Worm (Caenorhabditis elegans) whole organism, L2 larva: Measurements from ENCODE around the gene Y73F4A.2.

Experiments
- C34F6.9 ChIP-seq: fragments of 150-350 bp; optimal IDR thresholded peaks from 2 replicates; lab custom pipeline; 2014; ENCODE audit warnings: missing biosample characterization, missing genetic modification characterization
- F13H6.1 ChIP-seq: sonication (generic microtip); optimal IDR thresholded peaks from 2 replicates; lab custom pipeline; 2016; ENCODE audit warnings: missing genetic modification characterization, missing compliant biosample characterization
- ZK546.5 ChIP-seq: sonication (generic microtip); optimal IDR thresholded peaks from 2 replicates; lab custom pipeline; 2017; ENCODE audit warnings: missing biosample characterization, missing genetic modification characterization
- ama-1 ChIP-seq: fragments of 150-350 bp; optimal IDR thresholded peaks from 2 replicates; lab custom pipeline; 2018; ENCODE audit warnings: inconsistent platforms
- blmp-1 ChIP-seq: sonication (generic microtip); optimal IDR thresholded peaks from 2 replicates; lab custom pipeline; 2017; ENCODE audit warnings: missing genetic modification characterization, mild to moderate bottlenecking, missing compliant biosample characterization, antibody characterized with exemption, moderate library complexity; ENCODE audit not compliant: insufficient read depth
- ceh-82 ChIP-seq: fragments of 150-350 bp; optimal IDR thresholded peaks from 2 replicates; lab custom pipeline; 2014; ENCODE audit warnings: missing biosample characterization, missing genetic modification characterization
- crh-2 ChIP-seq: sonication (generic microtip); optimal IDR thresholded peaks from 2 replicates; lab custom pipeline; 2017; ENCODE audit warnings: missing biosample characterization, missing genetic modification characterization
- dmd-4 ChIP-seq: sonication (generic microtip); optimal IDR thresholded peaks from 2 replicates; lab custom pipeline; 2017; ENCODE audit warnings: missing biosample characterization, missing genetic modification characterization
- egl-27 ChIP-seq: sonication (generic microtip); optimal IDR thresholded peaks from 3 replicates; lab custom pipeline; 2017; ENCODE audit warnings: missing biosample characterization, missing genetic modification reagents, missing genetic modification characterization
- elt-1 ChIP-seq: fragments of 150-350 bp; optimal IDR thresholded peaks from 2 replicates; lab custom pipeline; 2014; ENCODE audit warnings: missing biosample characterization, missing genetic modification characterization
- elt-3 ChIP-seq: sonication (generic microtip); optimal IDR thresholded peaks from 2 replicates; lab custom pipeline; 2017; ENCODE audit warnings: missing biosample characterization, missing genetic modification characterization
- fos-1 ChIP-seq: fragments of 150-350 bp; optimal IDR thresholded peaks from 2 replicates; lab custom pipeline; 2014; ENCODE audit warnings: missing biosample characterization, missing genetic modification characterization
- lin-11 ChIP-seq: fragments of 150-350 bp; sonication (generic microtip); optimal IDR thresholded peaks from 2 replicates; lab custom pipeline; 2014; ENCODE audit warnings: missing biosample characterization, missing genetic modification characterization, inconsistent platforms, mixed read lengths
- lin-39 ChIP-seq: fragments of 150-350 bp; optimal IDR thresholded peaks from 2 replicates; lab custom pipeline; 2014; ENCODE audit warnings: missing biosample characterization, missing genetic modification reagents, missing genetic modification characterization
- lsy-2 ChIP-seq, 2 experiments: fragments of 150-350 bp in 1 of 2; sonication (generic microtip) in 1 of 2; optimal IDR thresholded peaks; 2 replicates each; lab custom pipeline; 2014 to 2017; ENCODE audit warnings: missing biosample characterization in 2 of 2, missing genetic modification characterization in 2 of 2
- nhr-11 ChIP-seq: fragments of 150-350 bp; optimal IDR thresholded peaks from 2 replicates; lab custom pipeline; 2014; ENCODE audit warnings: missing biosample characterization, missing genetic modification characterization
- nhr-129 ChIP-seq: fragments of 150-350 bp; optimal IDR thresholded peaks from 2 replicates; lab custom pipeline; 2014; ENCODE audit warnings: missing biosample characterization, missing genetic modification characterization
- nhr-237 ChIP-seq: fragments of 150-350 bp; optimal IDR thresholded peaks from 2 replicates; lab custom pipeline; 2014; ENCODE audit warnings: missing biosample characterization, missing genetic modification characterization
- nhr-6 ChIP-seq: fragments of 150-350 bp; optimal IDR thresholded peaks from 2 replicates; lab custom pipeline; 2014; ENCODE audit warnings: missing biosample characterization, missing genetic modification characterization
- peb-1 ChIP-seq: fragments of 150-350 bp; optimal IDR thresholded peaks from 2 replicates; lab custom pipeline; 2014; ENCODE audit warnings: missing biosample characterization, missing genetic modification characterization
- sem-4 ChIP-seq: fragments of 150-350 bp; optimal IDR thresholded peaks from 2 replicates; lab custom pipeline; 2014; ENCODE audit warnings: missing biosample characterization, missing genetic modification reagents, missing genetic modification characterization
- skn-1 ChIP-seq: sonication (generic microtip); optimal IDR thresholded peaks from 2 replicates; lab custom pipeline; 2017; ENCODE audit warnings: missing biosample characterization, missing genetic modification characterization
- sma-3 ChIP-seq: sonication (generic microtip); optimal IDR thresholded peaks from 2 replicates; lab custom pipeline; 2016; ENCODE audit warnings: missing genetic modification reagents, missing genetic modification characterization, missing compliant biosample characterization
- sma-9 ChIP-seq, 2 experiments: fragments of 150-350 bp in 1 of 2; sonication (generic microtip) in 1 of 2; optimal IDR thresholded peaks; 2 replicates each; lab custom pipeline; 2014 to 2016; ENCODE audit warnings: missing genetic modification characterization in 2 of 2, mild to moderate bottlenecking in 1 of 2, missing biosample characterization in 1 of 2, missing compliant biosample characterization in 1 of 2, missing genetic modification reagents in 1 of 2, moderate library complexity in 1 of 2
- snpc-4 ChIP-seq: fragments of 150-350 bp; optimal IDR thresholded peaks from 2 replicates; lab custom pipeline; 2014; ENCODE audit warnings: missing biosample characterization, missing genetic modification characterization
- unc-39 ChIP-seq: fragments of 150-350 bp; optimal IDR thresholded peaks from 2 replicates; lab custom pipeline; 2014; ENCODE audit warnings: missing biosample characterization, missing genetic modification characterization
- unc-55 ChIP-seq: fragments of 150-350 bp; sonication (generic microtip); optimal IDR thresholded peaks from 3 replicates; lab custom pipeline; 2014; ENCODE audit warnings: missing biosample characterization, missing genetic modification reagents, missing genetic modification characterization
- unc-62 ChIP-seq: fragments of 150-350 bp; optimal IDR thresholded peaks from 2 replicates; lab custom pipeline; 2014; ENCODE audit warnings: missing biosample characterization, missing genetic modification reagents, missing genetic modification characterization
- zag-1 ChIP-seq: fragments of 150-350 bp; optimal IDR thresholded peaks from 2 replicates; lab custom pipeline; 2014; ENCODE audit warnings: missing biosample characterization, missing genetic modification characterization
- ztf-1 ChIP-seq: fragments of 200-800 bp; sonication (Bioruptor generic); conservative IDR thresholded peaks from 2 replicates; pipeline ENCODE4 v1.3.6; 2022; ENCODE audit warnings: missing genetic modification characterization, missing compliant biosample characterization
- ztf-4 ChIP-seq: fragments of 150-350 bp; optimal IDR thresholded peaks from 2 replicates; lab custom pipeline; 2014; ENCODE audit warnings: missing biosample characterization, missing genetic modification characterization

Y73F4A.2 gene

DNA sequence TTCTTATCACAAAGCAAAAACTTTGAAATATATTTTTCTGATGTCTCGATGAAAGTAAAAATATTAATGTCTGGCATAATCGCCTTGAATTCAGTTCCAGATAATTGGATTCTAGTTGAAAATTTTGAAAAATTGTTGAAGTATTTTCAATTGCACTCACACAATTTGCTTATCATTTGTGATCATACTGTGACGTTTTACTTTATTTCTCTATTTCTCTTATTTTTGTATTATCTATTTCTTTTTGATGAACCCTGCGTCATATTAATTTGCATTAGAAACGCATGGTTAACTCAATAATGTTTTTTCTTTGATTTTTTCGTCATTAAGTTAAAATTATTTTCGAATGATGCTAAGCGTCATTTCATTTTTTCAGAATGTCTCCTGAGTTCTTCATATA lies 32.9 kb downstream of the Y73F4A.2 start, which contains the start of gene C53D6.11:
Gene C53D6.11, plus strand, starts transcription at position 328 of the 400 bp plus-strand sequence.
- TF ChIP-seq fos-1 (peak; percentile 71), unc-39 (tag; lab: Kevin White, UChicago) (no peak), peb-1 (no peak), crh-2 (peak; percentile 59)
- TF ChIP-seq, all 48 proteins: peak for 2

DNA sequence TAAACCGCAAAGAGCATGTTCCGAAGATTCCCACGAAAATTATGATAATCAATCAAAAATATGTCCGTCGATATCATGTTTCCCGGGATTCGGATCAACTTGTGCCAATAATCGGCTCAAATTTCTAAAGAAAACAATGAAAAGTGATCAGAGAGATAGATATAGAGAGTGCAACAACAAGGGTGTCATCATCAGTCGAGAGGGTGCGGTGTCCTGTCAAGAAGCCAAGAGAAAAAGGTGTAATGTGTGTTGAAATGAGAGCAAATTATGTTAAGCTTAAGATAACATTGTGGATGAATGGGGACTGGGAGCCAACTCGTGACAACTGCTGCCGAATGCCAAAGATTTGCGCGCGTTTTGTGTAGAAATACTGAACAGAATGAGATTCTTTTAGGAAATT lies 35.2 kb downstream of the Y73F4A.2 start:
- TF ChIP-seq F13H6.1 (peak; percentile 8), peb-1 (no peak), skn-1 (tag; lab: Kevin White, UChicago) (no peak), lin-11 (tag; lab: Kevin White, UChicago) (no peak), sma-9 (GFP tag; optimal IDR thresholded peaks at IDR 0.05; lab: Kevin White, UChicago) (peak; percentile 14), sma-9 (tag; optimal IDR thresholded peaks at IDR 0.05; lab: Kevin White, UChicago) (no peak)

DNA sequence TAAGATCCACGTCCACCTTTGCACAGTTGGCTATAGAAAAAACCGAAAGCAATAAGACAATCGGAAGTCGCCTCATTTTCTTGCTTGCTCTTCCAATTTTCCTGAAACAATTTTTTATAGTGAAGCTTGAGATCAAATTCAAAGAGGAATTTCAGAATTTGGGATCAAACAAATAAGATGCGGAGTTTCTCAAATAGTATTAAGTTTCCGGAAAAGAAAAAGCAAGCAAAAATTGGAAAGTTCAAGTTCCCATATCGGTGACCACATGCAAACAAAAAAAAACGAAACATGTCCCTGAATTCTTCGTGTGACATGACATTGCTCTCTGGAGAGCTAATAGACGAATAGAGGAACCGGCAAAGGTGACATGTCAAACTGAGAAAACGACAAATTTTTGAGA lies 37.8 kb downstream of the Y73F4A.2 start, which contains the start of gene unc-129:
Gene unc-129, minus strand, starts transcription at position 101 of the 400 bp plus-strand sequence.
- no peak for TF ChIP-seq nhr-237 (tag; lab: Kevin White, UChicago)
- TF ChIP-seq, all 48 proteins: peak for 0

DNA sequence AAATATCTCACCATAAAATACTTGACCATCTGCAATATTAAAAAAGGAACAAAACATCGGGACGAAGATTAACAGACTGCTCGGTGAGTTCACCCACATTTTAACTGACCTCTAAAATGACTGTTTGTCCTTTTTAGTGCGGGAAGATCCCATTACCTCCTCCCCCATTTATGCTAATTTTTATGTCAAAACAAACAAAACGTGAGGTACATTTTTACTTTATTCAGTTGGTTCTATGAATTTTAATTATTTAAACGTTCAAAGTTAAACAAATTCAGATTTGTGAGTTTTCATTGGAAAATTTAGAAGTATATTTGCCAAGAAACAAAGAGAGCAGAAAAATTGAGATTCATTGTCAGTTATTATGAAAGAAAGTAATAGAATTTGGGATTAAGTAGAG lies 40.5 kb downstream of the Y73F4A.2 start, which contains the start of gene C53D6.8:
Gene C53D6.8, minus strand, starts transcription at position 101 of the 400 bp plus-strand sequence.
- TF ChIP-seq ztf-4 (tag; lab: Kevin White, UChicago), result no peak
- TF ChIP-seq nhr-237 (tag; lab: Kevin White, UChicago), result no peak

DNA sequence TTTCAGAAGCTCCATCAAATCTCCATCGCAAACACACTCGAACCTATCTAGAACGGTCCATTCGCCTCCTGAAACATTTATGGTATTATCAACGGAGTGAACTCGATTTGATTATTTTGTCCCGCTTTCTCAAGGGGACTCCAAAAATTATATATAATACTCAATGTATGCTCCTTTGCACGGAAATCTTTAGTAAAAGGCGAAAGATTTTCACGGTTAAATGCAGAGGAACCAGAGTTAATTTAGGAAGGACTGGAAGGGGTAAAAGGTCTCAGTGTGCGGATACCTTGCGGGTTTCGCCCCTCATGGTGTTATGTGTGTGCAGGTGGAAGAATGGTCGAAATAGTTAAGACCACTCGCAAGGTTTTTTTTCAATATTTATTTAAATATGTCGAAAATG lies 42.0 kb downstream of the Y73F4A.2 start:
- no peak for TF ChIP-seq zag-1 (tag; lab: Kevin White, UChicago)
- TF ChIP-seq snpc-4 (tag; lab: Kevin White, UChicago), result peak; percentile 10
- no peak for TF ChIP-seq nhr-11 (tag; lab: Kevin White, UChicago)
- no peak for TF ChIP-seq lin-39 (tag; lab: Kevin White, UChicago)

DNA sequence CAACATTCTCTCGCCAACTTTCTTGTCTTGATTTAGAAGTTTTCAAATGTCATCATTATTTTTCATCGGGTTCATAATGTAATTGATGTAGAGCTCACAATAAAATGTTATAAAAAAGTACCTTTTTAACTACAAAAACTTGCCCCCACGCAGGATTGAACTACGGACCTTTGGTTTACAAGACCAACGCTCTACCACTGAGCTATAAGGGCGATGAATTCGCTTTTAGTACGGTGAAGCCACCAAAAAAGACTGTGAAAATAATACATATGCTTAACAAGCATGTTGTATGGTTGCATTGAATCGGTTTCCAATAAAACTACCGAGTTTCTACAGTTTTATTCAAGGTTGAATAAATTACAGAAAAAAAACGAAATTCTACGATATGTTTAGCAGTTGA lies 42.5 kb downstream of the Y73F4A.2 start:
- TF ChIP-seq unc-55 (GFP tag; lab: Kevin White, UChicago), result no peak
- TF ChIP-seq nhr-129 (tag; lab: Kevin White, UChicago), result no peak
- no peak for TF ChIP-seq crh-2
- TF ChIP-seq lin-39 (tag; lab: Kevin White, UChicago), result no peak
- no peak for TF ChIP-seq unc-39 (tag; lab: Kevin White, UChicago)
- TF ChIP-seq sem-4, result no peak
- no peak for TF ChIP-seq fos-1

DNA sequence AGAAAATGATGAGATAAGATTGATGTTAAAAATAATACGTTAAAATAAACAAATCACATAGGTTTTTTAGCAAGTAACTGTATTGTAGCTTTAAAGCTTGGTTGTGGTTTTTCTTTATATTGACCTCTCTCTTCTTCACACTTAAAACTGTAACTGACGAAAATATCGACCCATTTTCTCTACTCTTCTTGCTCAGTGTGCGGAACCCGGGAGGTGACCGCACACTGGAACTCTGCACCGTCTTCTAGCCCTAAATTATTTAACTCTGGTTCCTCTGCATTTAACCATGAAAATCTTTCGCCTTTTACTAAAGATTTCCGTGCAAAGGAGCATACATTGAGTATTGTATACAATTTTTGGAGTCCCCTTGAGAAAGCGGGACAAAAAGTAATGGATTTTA lies 48.7 kb downstream of the Y73F4A.2 start:
- TF ChIP-seq C34F6.9 (tag; lab: Kevin White, UChicago) (no peak), lin-39 (tag; lab: Kevin White, UChicago) (no peak), skn-1 (tag; lab: Kevin White, UChicago) (no peak), ama-1 (no peak), lin-11 (tag; lab: Kevin White, UChicago) (no peak), sem-4 (no peak), ZK546.5 (no peak), elt-3 (tag; lab: Kevin White, UChicago) (no peak), nhr-6 (tag; lab: Kevin White, UChicago) (no peak), ceh-82 (no peak), ztf-1 (no peak)

DNA sequence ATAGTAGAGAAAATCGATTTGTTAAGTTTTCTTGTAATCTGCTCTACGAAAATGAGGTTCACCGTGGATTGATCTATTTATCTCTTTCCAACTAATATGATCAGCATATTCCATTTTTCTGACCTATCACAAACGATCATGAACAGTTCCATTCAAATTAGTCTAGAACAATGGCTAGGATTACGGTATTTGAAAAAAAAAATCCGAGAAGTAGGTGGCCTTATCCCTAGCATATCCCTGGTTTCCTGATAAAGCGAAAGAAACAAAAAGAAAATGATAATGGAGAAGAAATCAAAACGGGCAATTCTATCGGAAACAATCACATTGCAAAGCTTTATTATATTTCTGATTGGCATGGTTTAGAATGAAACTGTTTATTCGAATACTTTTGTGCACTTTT lies 50.4 kb downstream of the Y73F4A.2 start, which contains the start of gene mltn-12:
Gene mltn-12, plus strand, starts transcription at position 301 of the 400 bp plus-strand sequence.
- no peak for TF ChIP-seq sma-3 (GFP tag; lab: Kevin White, UChicago)
- TF ChIP-seq lin-11 (tag; lab: Kevin White, UChicago), result no peak
- TF ChIP-seq C34F6.9 (tag; lab: Kevin White, UChicago), result no peak
- TF ChIP-seq egl-27 (tag; lab: Kevin White, UChicago), result no peak
- no peak for TF ChIP-seq ceh-82
- TF ChIP-seq blmp-1 (tag; lab: Kevin White, UChicago), result no peak
- no peak for TF ChIP-seq unc-62 (GFP tag; lab: Kevin White, UChicago)
- TF ChIP-seq lsy-2 (tag; optimal IDR thresholded peaks at IDR 0.05; lab: Kevin White, UChicago), result no peak
- TF ChIP-seq F13H6.1, result no peak
- TF ChIP-seq snpc-4 (tag; lab: Kevin White, UChicago), result no peak
- no peak for TF ChIP-seq skn-1 (tag; lab: Kevin White, UChicago)
- no peak for TF ChIP-seq elt-1
- no peak for TF ChIP-seq nhr-237 (tag; lab: Kevin White, UChicago)
- TF ChIP-seq ZK546.5, result no peak
- TF ChIP-seq fos-1, result no peak
- TF ChIP-seq unc-55 (GFP tag; lab: Kevin White, UChicago), result no peak
- TF ChIP-seq dmd-4 (tag; lab: Kevin White, UChicago), result no peak
